Fruit fly (Drosophila melanogaster): ENCODE measurements around the gene CG7829.

The CG7829 gene

DNA sequence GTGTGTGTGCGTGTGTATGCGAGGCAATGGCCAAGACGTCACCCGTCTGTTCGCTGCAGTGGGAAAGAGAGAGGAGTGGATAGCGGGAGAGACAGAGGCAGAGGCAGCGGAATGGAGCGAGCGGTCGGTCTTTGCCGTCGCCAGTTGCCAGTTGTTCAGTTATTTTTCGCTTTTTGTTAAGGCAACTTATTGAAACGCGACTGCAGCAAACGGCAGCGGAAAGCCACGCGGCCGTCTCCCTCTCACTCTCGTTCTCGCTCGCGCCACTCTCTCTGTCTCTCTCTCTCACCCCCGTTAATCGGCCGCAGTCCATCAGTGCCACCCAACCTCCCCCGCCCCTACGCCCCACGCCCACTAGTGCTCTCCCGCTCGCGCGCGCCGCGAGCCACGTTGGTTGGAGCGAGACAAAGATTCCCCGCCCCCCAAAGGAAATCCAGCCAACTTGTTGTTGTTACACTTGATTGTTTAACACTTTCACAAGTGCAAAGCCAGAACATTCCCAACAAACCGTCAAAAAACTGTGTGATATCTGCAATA, 44.7 kb downstream of the CG7829 start (continued):
- TF ChIP-seq NfI (GFP tag; optimal IDR thresholded peaks at IDR 0.05) = no peak
- no peak for TF ChIP-seq pan (optimal IDR thresholded peaks at IDR 0.05)
- peak in 1 of 2 experiments; percentile 45 for TF ChIP-seq pan (GFP tag; optimal IDR thresholded peaks at IDR 0.05 in 1 of 2, IDR thresholded peaks at IDR 0.05 in 1 of 2)
- peak; percentile 51 for TF ChIP-seq Hey (tag; optimal IDR thresholded peaks at IDR 0.05)
- peak; percentile 17 for TF ChIP-seq ftz-f1 (GFP tag; optimal IDR thresholded peaks at IDR 0.05)
- peak; percentile 6 for TF ChIP-seq bigmax (GFP tag; optimal IDR thresholded peaks at IDR 0.05)
- no peak for TF ChIP-seq CG10267 (tag; optimal IDR thresholded peaks at IDR 0.05)
- peak; percentile 60 for TF ChIP-seq Hmr (GFP tag; optimal IDR thresholded peaks at IDR 0.05)
- no peak for TF ChIP-seq CG15514 (GFP tag; optimal IDR thresholded peaks at IDR 0.05)
- TF ChIP-seq lilli (GFP tag; optimal IDR thresholded peaks at IDR 0.05) = no peak
- TF ChIP-seq Gug (GFP tag; IDR thresholded peaks at IDR 0.05) = no peak
- no peak for TF ChIP-seq Dfd (GFP tag; optimal IDR thresholded peaks at IDR 0.05)
- TF ChIP-seq CG16815 (GFP tag; optimal IDR thresholded peaks at IDR 0.05) = no peak
- no peak for TF ChIP-seq CG6654 (GFP tag; optimal IDR thresholded peaks at IDR 0.05)
- TF ChIP-seq CG34422 (GFP tag; IDR thresholded peaks at IDR 0.05) = peak; percentile 83
- no peak for TF ChIP-seq CG11504 (tag; optimal IDR thresholded peaks at IDR 0.05)
- no peak for TF ChIP-seq CG33213 (GFP tag; optimal IDR thresholded peaks at IDR 0.05)
- no peak for TF ChIP-seq gro (GFP tag; optimal IDR thresholded peaks at IDR 0.05)
- no peak for TF ChIP-seq TFAM (GFP tag; optimal IDR thresholded peaks at IDR 0.05)
- no peak for TF ChIP-seq Usf (GFP tag; optimal IDR thresholded peaks at IDR 0.05)
- TF ChIP-seq CG12236 (GFP tag; optimal IDR thresholded peaks at IDR 0.05) = no peak
- TF ChIP-seq CG6254 (GFP tag; optimal IDR thresholded peaks at IDR 0.05) = peak; percentile 23
- no peak; the same call in none of the 2 replicates for TF ChIP-seq Xrp1 (GFP tag; IDR thresholded peaks at IDR 0.05)
- TF ChIP-seq CG10147 (GFP tag; optimal IDR thresholded peaks at IDR 0.05) = no peak
- peak; percentile 60; the same call in 2 of the 3 replicates for TF ChIP-seq zen2 (GFP tag; IDR thresholded peaks at IDR 0.05; ENCODE audit: partially characterized antibody)
- TF ChIP-seq nom (GFP tag; optimal IDR thresholded peaks at IDR 0.05) = peak; percentile 75
- no peak for TF ChIP-seq dimm (GFP tag; IDR thresholded peaks at IDR 0.05)
- TF ChIP-seq CG3995 (GFP tag; optimal IDR thresholded peaks at IDR 0.05) = no peak
- TF ChIP-seq hkb (optimal IDR thresholded peaks at IDR 0.05) = no peak
- peak; percentile 44; the same call in 1 of the 2 replicates for TF ChIP-seq hkb (GFP tag; IDR thresholded peaks at IDR 0.05)
- peak; percentile 82 for TF ChIP-seq sr (GFP tag; IDR thresholded peaks at IDR 0.05)
- no peak for TF ChIP-seq sisA (GFP tag; IDR thresholded peaks at IDR 0.05)
- TF ChIP-seq pfk (GFP tag; optimal IDR thresholded peaks at IDR 0.05) = peak; percentile 28
- peak; percentile 96 for TF ChIP-seq CG8478 (optimal IDR thresholded peaks at IDR 0.05)
- peak; percentile 5 for TF ChIP-seq stwl (tag; optimal IDR thresholded peaks at IDR 0.05)
- TF ChIP-seq tna (GFP tag; IDR thresholded peaks at IDR 0.05; ENCODE audit: partially characterized antibody) = peak; percentile 45; the same call in 1 of the 2 replicates
- no peak for TF ChIP-seq ind (GFP tag; optimal IDR thresholded peaks at IDR 0.05)
- TF ChIP-seq CG6813 (GFP tag; optimal IDR thresholded peaks at IDR 0.05) = no peak
- peak; percentile 35; the same call in 1 of the 3 replicates for TF ChIP-seq knrl (GFP tag; IDR thresholded peaks at IDR 0.05; ENCODE audit: partially characterized antibody)
- no peak for TF ChIP-seq HLH3B (GFP tag; IDR thresholded peaks at IDR 0.05)
- TF ChIP-seq bbx (GFP tag; IDR thresholded peaks at IDR 0.05; ENCODE audit: partially characterized antibody) = peak; percentile 60; the same call in 1 of the 2 replicates
- no peak for TF ChIP-seq run (tag; optimal IDR thresholded peaks at IDR 0.05)
- TF ChIP-seq CG16813 (GFP tag; IDR thresholded peaks at IDR 0.05; ENCODE audit: partially characterized antibody) = peak; percentile 37; the same call in 1 of the 3 replicates
- peak; percentile 29; the same call in 1 of the 2 replicates for TF ChIP-seq amos (GFP tag; IDR thresholded peaks at IDR 0.05; ENCODE audit: partially characterized antibody)
- no peak for TF ChIP-seq ap (GFP tag; IDR thresholded peaks at IDR 0.05)
- TF ChIP-seq CG11560 (tag; IDR thresholded peaks at IDR 0.05) = no peak
- TF ChIP-seq NFAT (GFP tag; IDR thresholded peaks at IDR 0.05) = peak; percentile 72
- no peak for TF ChIP-seq CG13424 (tag; optimal IDR thresholded peaks at IDR 0.05)
- no peak; the same call in none of the 2 replicates for TF ChIP-seq CG4360 (GFP tag; IDR thresholded peaks at IDR 0.05)
- TF ChIP-seq Trl (optimal IDR thresholded peaks at IDR 0.05) = peak; percentile 86 to 92
- TF ChIP-seq Trl (GFP tag; optimal IDR thresholded peaks at IDR 0.05) = peak; percentile 34

Measured in whole organism, embryonic.